Fruit fly (Drosophila melanogaster) whole organism, embryonic: ENCODE measurements around the gene CG34282.
A peak's percentile ranks its signal among the peaks of the same experiment; 100 is the strongest.

ENCODE experiments used
- Bdp1 ChIP-seq: fragments of 200-800 bp; sonication (Bioruptor generic); optimal IDR thresholded peaks from 3 replicates; lab custom pipeline; 2016; ENCODE audit warnings: missing biosample characterization, missing genetic modification characterization
- BtbVII ChIP-seq: fragments of 200-800 bp; sonication (Bioruptor generic); optimal IDR thresholded peaks from 3 replicates; lab custom pipeline; 2017; ENCODE audit warnings: missing biosample characterization, mild to moderate bottlenecking, missing genetic modification characterization
- CG1024 ChIP-seq: fragments of 200-800 bp; sonication (Bioruptor generic); IDR thresholded peaks from 2 replicates; pipeline ENCODE4 v1.3.6; 2022; ENCODE audit warnings: missing biosample characterization, missing genetic modification characterization
- CG12391 ChIP-seq: fragments of 200-800 bp; sonication (Bioruptor generic); optimal IDR thresholded peaks from 3 replicates; lab custom pipeline; 2018; ENCODE audit warnings: missing biosample characterization, mild to moderate bottlenecking, missing genetic modification characterization, moderate library complexity
- CG13123 ChIP-seq: fragments of 200-800 bp; sonication (Bioruptor generic); optimal IDR thresholded peaks from 2 replicates; lab custom pipeline; 2016; ENCODE audit warnings: missing biosample characterization, missing genetic modification characterization
- CG16815 ChIP-seq: fragments of 200-800 bp; sonication (Bioruptor generic); optimal IDR thresholded peaks from 3 replicates; lab custom pipeline; 2017; ENCODE audit warnings: missing biosample characterization, mild to moderate bottlenecking, missing genetic modification characterization
- CG17829 ChIP-seq: fragments of 200-800 bp; optimal IDR thresholded peaks from 2 replicates; lab custom pipeline; 2019; ENCODE audit warnings: missing biosample characterization, mild to moderate bottlenecking, missing genetic modification characterization, moderate library complexity
- CG2116 ChIP-seq: fragments of 200-800 bp; sonication (Bioruptor generic); optimal IDR thresholded peaks from 3 replicates; lab custom pipeline; 2018; ENCODE audit warnings: missing biosample characterization, mild to moderate bottlenecking, missing genetic modification characterization
- CG32772 ChIP-seq: fragments of 200-800 bp; sonication (Bioruptor generic); IDR thresholded peaks from 2 replicates; pipeline ENCODE4 v1.3.6; 2022; ENCODE audit warnings: missing biosample characterization, missing genetic modification characterization
- CG4328 ChIP-seq: fragments of 200-800 bp; sonication (Bioruptor generic); optimal IDR thresholded peaks from 3 replicates; lab custom pipeline; 2017; ENCODE audit warnings: missing biosample characterization, missing genetic modification reagents, missing genetic modification characterization
- CG43689 ChIP-seq: fragments of 200-800 bp; sonication (Bioruptor generic); IDR thresholded peaks from 2 replicates; pipeline ENCODE4 v1.3.6; 2022; ENCODE audit warnings: missing biosample characterization, missing genetic modification characterization
- CG6765 ChIP-seq: fragments of 200-800 bp; sonication (Bioruptor generic); optimal IDR thresholded peaks from 3 replicates; lab custom pipeline; 2017; ENCODE audit warnings: missing biosample characterization, mild to moderate bottlenecking, missing genetic modification characterization
- CG8388 ChIP-seq: fragments of 200-800 bp; sonication (Bioruptor generic); optimal IDR thresholded peaks from 2 replicates; lab custom pipeline; 2019; ENCODE audit warnings: missing biosample characterization, mild to moderate bottlenecking, missing genetic modification characterization, moderate library complexity
- CG9215 ChIP-seq: fragments of 200-800 bp; sonication (Bioruptor generic); IDR thresholded peaks from 2 replicates; pipeline ENCODE4 v1.3.6; 2022; ENCODE audit warnings: missing biosample characterization, missing genetic modification characterization
- CoRest ChIP-seq: fragments of 200-800 bp; sonication (Bioruptor generic); optimal IDR thresholded peaks from 3 replicates; lab custom pipeline; 2018; ENCODE audit warnings: missing biosample characterization, mild to moderate bottlenecking, missing genetic modification characterization, moderate library complexity
- Eip74EF ChIP-seq, 2 experiments: fragments of 200-800 bp in 1 of 2; fragments of >200 bp in 1 of 2; sonication (Bioruptor generic) in 1 of 2; optimal IDR thresholded peaks; 2 replicates each; lab custom pipeline; 2017 to 2019; ENCODE audit warnings: missing biosample characterization in 2 of 2, missing genetic modification characterization in 2 of 2, mild to moderate bottlenecking in 1 of 2, moderate library complexity in 1 of 2
- H15 ChIP-seq: fragments of 200-800 bp; sonication (Bioruptor generic); IDR thresholded peaks from 3 replicates; pipeline ENCODE4 v1.3.6; 2022; ENCODE audit warnings: missing biosample characterization, missing genetic modification characterization
- H2.0 ChIP-seq: fragments of 200-800 bp; sonication (Bioruptor generic); IDR thresholded peaks from 2 replicates; pipeline ENCODE4 v1.3.6; 2022; ENCODE audit warnings: missing biosample characterization, missing genetic modification characterization
- Hand ChIP-seq: fragments of 200-800 bp; sonication (Bioruptor generic); optimal IDR thresholded peaks from 2 replicates; lab custom pipeline; 2017; ENCODE audit warnings: mild to moderate bottlenecking, missing biosample characterization, missing genetic modification reagents, missing genetic modification characterization
- Hsf ChIP-seq: fragments of 200-800 bp; sonication (Bioruptor generic); optimal IDR thresholded peaks from 3 replicates; lab custom pipeline; 2016; ENCODE audit warnings: missing biosample characterization, missing genetic modification characterization
- Lhr ChIP-seq: fragments of 200-800 bp; sonication (Bioruptor generic); optimal IDR thresholded peaks from 3 replicates; lab custom pipeline; 2017; ENCODE audit warnings: mild to moderate bottlenecking, missing biosample characterization, missing genetic modification reagents, missing genetic modification characterization
- MESR4 ChIP-seq: fragments of 200-800 bp; sonication (Bioruptor generic); optimal IDR thresholded peaks from 2 replicates; lab custom pipeline; 2018; ENCODE audit warnings: missing biosample characterization, mild to moderate bottlenecking, missing genetic modification characterization, moderate library complexity
- Med ChIP-seq: fragments of 200-800 bp; sonication (Bioruptor generic); peaks from one replicate; lab custom pipeline; 2016; ENCODE audit warnings: missing biosample characterization, missing genetic modification characterization, mild to moderate bottlenecking, inconsistent platforms, moderate library complexity
- Rfx ChIP-seq: fragments of 200-800 bp; sonication (Bioruptor generic); IDR thresholded peaks from 2 replicates; pipeline ENCODE4 v1.3.6; 2022; ENCODE audit warnings: missing biosample characterization, missing genetic modification characterization
- Spps ChIP-seq: fragments of 200-800 bp; sonication (Bioruptor generic); optimal IDR thresholded peaks from 2 replicates; lab custom pipeline; 2018; ENCODE audit warnings: missing biosample characterization, mild to moderate bottlenecking, missing genetic modification characterization
- Ssrp ChIP-seq: fragments of 200-800 bp; sonication (Bioruptor generic); optimal IDR thresholded peaks from 2 replicates; lab custom pipeline; 2018; ENCODE audit warnings: missing biosample characterization, mild to moderate bottlenecking, missing genetic modification characterization, moderate library complexity
- Trl ChIP-seq, 3 experiments: fragments of >200 bp in 2 of 3; fragments of 200-800 bp in 1 of 3; sonication (Bioruptor generic) in 1 of 3; optimal IDR thresholded peaks; 2 replicates in 1 of 3; 3 replicates in 2 of 3; lab custom pipeline; 2016 to 2017; ENCODE audit warnings: missing biosample characterization in 1 of 3, missing genetic modification characterization in 1 of 3
- abd-A ChIP-seq: fragments of 200-800 bp; sonication (Bioruptor generic); optimal IDR thresholded peaks from 3 replicates; lab custom pipeline; 2019; ENCODE audit warnings: missing biosample characterization, mild to moderate bottlenecking, missing genetic modification characterization, moderate library complexity
- chif ChIP-seq, 2 experiments: fragments of 200-800 bp; sonication (Bioruptor generic); optimal IDR thresholded peaks; 3 replicates each; lab custom pipeline; 2016; ENCODE audit warnings: missing biosample characterization in 2 of 2, missing genetic modification characterization in 2 of 2
- chinmo ChIP-seq: fragments of 200-800 bp; sonication (Bioruptor generic); IDR thresholded peaks from 4 replicates; pipeline ENCODE4 v1.3.6; 2022; ENCODE audit warnings: missing biosample characterization, missing genetic modification characterization; ENCODE audit not compliant: partially characterized antibody
- crol ChIP-seq: fragments of 200-800 bp; sonication (Bioruptor generic); IDR thresholded peaks from 2 replicates; pipeline ENCODE4 v1.3.6; 2022; ENCODE audit warnings: missing biosample characterization, missing genetic modification characterization
- cwo ChIP-seq: fragments of 200-800 bp; sonication (Bioruptor generic); optimal IDR thresholded peaks from 3 replicates; lab custom pipeline; 2017; ENCODE audit warnings: missing biosample characterization, missing genetic modification characterization, mild to moderate bottlenecking, moderate library complexity, missing genetic modification reagents
- dpn ChIP-seq, 2 experiments: fragments of 200-800 bp; sonication (Bioruptor generic); optimal IDR thresholded peaks; 3 replicates each; lab custom pipeline; 2016; ENCODE audit warnings: missing biosample characterization in 2 of 2, missing genetic modification characterization in 2 of 2
- ewg ChIP-seq: fragments of 200-800 bp; sonication (Bioruptor generic); optimal IDR thresholded peaks from 3 replicates; lab custom pipeline; 2017; ENCODE audit warnings: mild to moderate bottlenecking, missing biosample characterization, missing genetic modification reagents, missing genetic modification characterization
- eyg ChIP-seq: fragments of 200-800 bp; sonication (Bioruptor generic); optimal IDR thresholded peaks from 3 replicates; lab custom pipeline; 2016; ENCODE audit warnings: missing biosample characterization, missing genetic modification characterization
- h ChIP-seq: fragments of >200 bp; optimal IDR thresholded peaks from 2 replicates; lab custom pipeline; 2017
- hth ChIP-seq: fragments of >200 bp; optimal IDR thresholded peaks from 2 replicates; lab custom pipeline; 2017; ENCODE audit warnings: inconsistent platforms
- lbe ChIP-seq: fragments of 200-800 bp; sonication (Bioruptor generic); optimal IDR thresholded peaks from 2 replicates; lab custom pipeline; 2016; ENCODE audit warnings: missing biosample characterization, mild to moderate bottlenecking, missing genetic modification characterization
- onecut ChIP-seq: fragments of 200-800 bp; sonication (Bioruptor generic); IDR thresholded peaks from 2 replicates; pipeline ENCODE4 v1.3.6; 2022; ENCODE audit warnings: missing biosample characterization, missing genetic modification characterization
- org-1 ChIP-seq: fragments of 200-800 bp; sonication (Bioruptor generic); optimal IDR thresholded peaks from 2 replicates; lab custom pipeline; 2017; ENCODE audit warnings: missing biosample characterization, missing genetic modification characterization
- phol ChIP-seq: fragments of 200-800 bp; sonication (Bioruptor generic); optimal IDR thresholded peaks from 3 replicates; lab custom pipeline; 2018; ENCODE audit warnings: missing biosample characterization, mild to moderate bottlenecking, missing genetic modification characterization, moderate library complexity
- salm ChIP-seq: fragments of 200-800 bp; sonication (Bioruptor generic); optimal IDR thresholded peaks from 2 replicates; lab custom pipeline; 2018; ENCODE audit warnings: missing biosample characterization, mild to moderate bottlenecking, missing genetic modification characterization
- sens ChIP-seq: fragments of 200-800 bp; sonication (Bioruptor generic); peaks from one replicate; lab custom pipeline; 2016; ENCODE audit warnings: missing biosample characterization, missing genetic modification characterization
- seq ChIP-seq: fragments of 200-800 bp; sonication (Bioruptor generic); IDR thresholded peaks from 2 replicates; pipeline ENCODE4 v1.3.6; 2022; ENCODE audit warnings: missing biosample characterization, missing genetic modification characterization
- tap ChIP-seq: fragments of 200-800 bp; optimal IDR thresholded peaks from 3 replicates; lab custom pipeline; 2019; ENCODE audit warnings: missing biosample characterization, mild to moderate bottlenecking, missing genetic modification characterization, moderate library complexity
- wor ChIP-seq: fragments of 200-800 bp; sonication (Bioruptor generic); IDR thresholded peaks from 2 replicates; pipeline ENCODE4 v1.3.6; 2022; ENCODE audit warnings: missing biosample characterization, missing genetic modification characterization
- zfh2 ChIP-seq: fragments of 200-800 bp; sonication (Bioruptor generic); optimal IDR thresholded peaks from 2 replicates; lab custom pipeline; 2016; ENCODE audit warnings: missing biosample characterization, missing genetic modification characterization

The CG34282 gene

dm6 chr3R:18742358-18743269, 47.6 kb downstream of the CG34282 start:
- TF ChIP-seq tap (tag; lab: Kevin White, UChicago) (no peak), CG13123 (GFP tag; lab: Kevin White, UChicago) (no peak), chinmo (0 out of 4 replicates have a peak, but pooled peaks have one; percentile 1), crol (peak; percentile 67), eyg (GFP tag; lab: Kevin White, UChicago) (no peak), H2.0 (no peak), phol (tag; lab: Kevin White, UChicago) (peak; percentile 22), sens (GFP tag; lab: Kevin White, UChicago) (peak; percentile 69), seq (GFP tag; lab: Robert Waterston, UW) (0 out of 2 replicates have a peak, but pooled peaks have one; percentile 12), CG1024 (no peak), Ssrp (tag; lab: Kevin White, UChicago) (no peak), Med (GFP tag; lab: Kevin White, UChicago) (peak; percentile 59), lbe (GFP tag; lab: Kevin White, UChicago) (peak; percentile 36), Trl (optimal IDR thresholded peaks at IDR 0.05; lab: Kevin White, UChicago) (peak; percentile 86 to 89), Trl (GFP tag; optimal IDR thresholded peaks at IDR 0.05; lab: Kevin White, UChicago) (no peak)

dm6 chr3R:18743270-18743922, 48.3 kb downstream of the CG34282 start, which contains the start of gene Mekk1:
Gene Mekk1 (minus strand): TSS chr3R:18743594.
- TF ChIP-seq CG12391 (tag; lab: Kevin White, UChicago) (peak; percentile 66), abd-A (no peak), CG6765 (peak; percentile 1), CG9215 (GFP tag; lab: Robert Waterston, UW) (peak; percentile 47), Hand (GFP tag; lab: Kevin White, UChicago) (no peak), H15 (GFP tag; lab: Robert Waterston, UW) (no peak), org-1 (no peak), CG32772 (GFP tag; lab: Robert Waterston, UW) (no peak), Lhr (GFP tag; lab: Kevin White, UChicago) (no peak), BtbVII (GFP tag; lab: Kevin White, UChicago) (no peak), dpn (GFP tag; optimal IDR thresholded peaks at IDR 0.05; lab: Kevin White, UChicago) (peak; percentile 39 to 52), Rfx (peak; percentile 59; the same call in 1 of the 2 replicates), h (lab: Kevin White, UChicago) (no peak), CG2116 (GFP tag; lab: Kevin White, UChicago) (peak; percentile 75), CG4328 (GFP tag; lab: Kevin White, UChicago) (no peak), CG16815 (no peak), CoRest (tag; lab: Kevin White, UChicago) (peak; percentile 67), Med (GFP tag; lab: Kevin White, UChicago) (peak; percentile 78), Spps (tag; lab: Kevin White, UChicago) (no peak), wor (GFP tag; lab: Robert Waterston, UW) (no peak), ewg (GFP tag; lab: Kevin White, UChicago) (no peak), MESR4 (no peak), CG43689 (GFP tag; lab: Robert Waterston, UW) (no peak), cwo (GFP tag; lab: Kevin White, UChicago) (peak; percentile 0), Bdp1 (GFP tag; lab: Kevin White, UChicago) (peak; percentile 10), zfh2 (GFP tag; lab: Kevin White, UChicago) (peak; percentile 64), salm (tag; lab: Kevin White, UChicago) (no peak), onecut (GFP tag; lab: Robert Waterston, UW) (no peak), Eip74EF (GFP tag; optimal IDR thresholded peaks at IDR 0.05; lab: Kevin White, UChicago) (no peak), Hsf (GFP tag; lab: Kevin White, UChicago) (peak; percentile 57), chif (GFP tag; optimal IDR thresholded peaks at IDR 0.05; lab: Kevin White, UChicago) (peak in 1 of 2 experiments; percentile 13), CG8388 (no peak), hth (lab: Kevin White, UChicago) (no peak), CG17829 (tag; lab: Kevin White, UChicago) (peak; percentile 3)
